Worm (Caenorhabditis elegans): ENCODE measurements around the gene hil-3.

The hil-3 gene

ce11 chrX:8181590-8182311 is 22.8 kb downstream of the hil-3 start, which contains the start of gene C17H11.4:
C17H11.4 (minus strand) TSS chrX:8181640.
- TF ChIP-seq sptf-1 (tag; optimal IDR thresholded peaks at IDR 0.05), result peak; percentile 51
- peak; percentile 32 for TF ChIP-seq M03D4.4 (tag; optimal IDR thresholded peaks at IDR 0.05)
- peak; percentile 56 for TF ChIP-seq mls-2 (tag; optimal IDR thresholded peaks at IDR 0.05)
- peak; percentile 42 for TF ChIP-seq ceh-83 (GFP tag; optimal IDR thresholded peaks at IDR 0.05)

- TF ChIP-seq lin-13 (tag; optimal IDR thresholded peaks at IDR 0.05) (no peak), ceh-43 (GFP tag; optimal IDR thresholded peaks at IDR 0.05) (no peak), drap-1 (GFP tag; optimal IDR thresholded peaks at IDR 0.05) (no peak), nhr-76 (tag; optimal IDR thresholded peaks at IDR 0.05) (no peak), ces-1 (GFP tag; optimal IDR thresholded peaks at IDR 0.05) (no peak), flh-1 (GFP tag; optimal IDR thresholded peaks at IDR 0.05) (no peak), blmp-1 (tag; optimal IDR thresholded peaks at IDR 0.05) (no peak), nhr-12 (tag; optimal IDR thresholded peaks at IDR 0.05) (no peak), zip-8 (tag; optimal IDR thresholded peaks at IDR 0.05) (no peak), ham-2 (GFP tag; optimal IDR thresholded peaks at IDR 0.05) (no peak)
Observed at ce11 chrX:8185037-8185436, 26.1 kb downstream of the hil-3 start, which contains the start of gene C17H11.5. C17H11.5 (minus strand) TSS chrX:8185137.

ce11 chrX:8193213-8193612 is 34.2 kb downstream of the hil-3 start:
- no peak for TF ChIP-seq tbx-8 (GFP tag; optimal IDR thresholded peaks at IDR 0.05)
- TF ChIP-seq hlh-1 (tag; optimal IDR thresholded peaks at IDR 0.05), result no peak
- TF ChIP-seq unc-39 (tag; optimal IDR thresholded peaks at IDR 0.05), result no peak
- TF ChIP-seq mls-2 (tag; optimal IDR thresholded peaks at IDR 0.05), result no peak
- no peak for TF ChIP-seq lin-32 (GFP tag; optimal IDR thresholded peaks at IDR 0.05)
- no peak for TF ChIP-seq sem-2 (GFP tag; optimal IDR thresholded peaks at IDR 0.05)
- no peak for TF ChIP-seq elt-3 (tag; optimal IDR thresholded peaks at IDR 0.05)

- no peak for TF ChIP-seq ceh-39 (tag; optimal IDR thresholded peaks at IDR 0.05)
- no peak for TF ChIP-seq elt-1 (tag; optimal IDR thresholded peaks at IDR 0.05; ENCODE audit: borderline replicate concordance, insufficient read depth)
Observed at ce11 chrX:8200206-8200605, 41.2 kb downstream of the hil-3 start.

ce11 chrX:8201210-8201609 is 42.2 kb downstream of the hil-3 start:
- peak; percentile 27 for TF ChIP-seq drap-1 (GFP tag; optimal IDR thresholded peaks at IDR 0.05)
- TF ChIP-seq ceh-39 (tag; optimal IDR thresholded peaks at IDR 0.05), result no peak
- peak; percentile 9 for TF ChIP-seq hlh-1 (tag; optimal IDR thresholded peaks at IDR 0.05)
- no peak for TF ChIP-seq lin-13 (tag; optimal IDR thresholded peaks at IDR 0.05)
- TF ChIP-seq ceh-43 (GFP tag; optimal IDR thresholded peaks at IDR 0.05), result no peak
- TF ChIP-seq nhr-2 (tag; optimal IDR thresholded peaks at IDR 0.05), result peak; percentile 14
- TF ChIP-seq ham-2 (GFP tag; optimal IDR thresholded peaks at IDR 0.05), result peak; percentile 76
- TF ChIP-seq elt-1 (tag; optimal IDR thresholded peaks at IDR 0.05; ENCODE audit: borderline replicate concordance, insufficient read depth), result no peak
- no peak for TF ChIP-seq ces-1 (GFP tag; optimal IDR thresholded peaks at IDR 0.05)
- TF ChIP-seq cnd-1 (tag; optimal IDR thresholded peaks at IDR 0.05), result no peak
- TF ChIP-seq sptf-1 (tag; optimal IDR thresholded peaks at IDR 0.05), result peak; percentile 54
- TF ChIP-seq mls-2 (tag; optimal IDR thresholded peaks at IDR 0.05), result peak; percentile 42
- no peak for TF ChIP-seq elt-3 (tag; optimal IDR thresholded peaks at IDR 0.05)
- TF ChIP-seq M03D4.4 (tag; optimal IDR thresholded peaks at IDR 0.05), result peak; percentile 22
- TF ChIP-seq flh-1 (GFP tag; optimal IDR thresholded peaks at IDR 0.05), result no peak

ce11 chrX:8203684-8204083 is 44.7 kb downstream of the hil-3 start, which contains the start of gene C17H11.6:
C17H11.6 (minus strand) TSS chrX:8203784.
- TF ChIP-seq drap-1 (GFP tag; optimal IDR thresholded peaks at IDR 0.05) (no peak), ceh-39 (tag; optimal IDR thresholded peaks at IDR 0.05) (no peak), zip-8 (tag; optimal IDR thresholded peaks at IDR 0.05) (no peak), unc-62 (GFP tag; optimal IDR thresholded peaks at IDR 0.05) (no peak), unc-39 (tag; optimal IDR thresholded peaks at IDR 0.05) (no peak), ham-2 (GFP tag; optimal IDR thresholded peaks at IDR 0.05) (no peak)

ce11 chrX:8204475-8204874 is 45.5 kb downstream of the hil-3 start:
- TF ChIP-seq flh-1 (GFP tag; optimal IDR thresholded peaks at IDR 0.05) (no peak), ces-1 (GFP tag; optimal IDR thresholded peaks at IDR 0.05) (peak; percentile 8)
